Worm (Caenorhabditis elegans) whole organism, L4 larva: Measurements from ENCODE around the gene nhr-11.

Source experiments
- dpl-1 ChIP-seq: fragments of 150-350 bp; optimal IDR thresholded peaks from 2 replicates; lab custom pipeline; 2014; ENCODE audit warnings: missing biosample characterization, missing genetic modification reagents, missing genetic modification characterization
- jun-1 ChIP-seq: fragments of 150-350 bp; optimal IDR thresholded peaks from 2 replicates; lab custom pipeline; 2014; ENCODE audit warnings: missing biosample characterization, missing genetic modification reagents, missing genetic modification characterization
- nhr-28 ChIP-seq: fragments of 150-350 bp; optimal IDR thresholded peaks from 2 replicates; lab custom pipeline; 2014; ENCODE audit warnings: missing biosample characterization, missing genetic modification characterization
- nhr-77 ChIP-seq: fragments of 150-350 bp; optimal IDR thresholded peaks from 2 replicates; lab custom pipeline; 2014; ENCODE audit warnings: missing biosample characterization, missing genetic modification characterization
- php-3 ChIP-seq: fragments of 200-800 bp; sonication (Bioruptor generic); IDR thresholded peaks from 2 replicates; pipeline ENCODE4 v1.3.6; 2022; ENCODE audit warnings: missing genetic modification reagents, missing genetic modification characterization, missing compliant biosample characterization
- skn-1 ChIP-seq: fragments of 150-350 bp; optimal IDR thresholded peaks from 2 replicates; lab custom pipeline; 2014; ENCODE audit warnings: missing biosample characterization, missing genetic modification characterization
- unc-62 ChIP-seq, 3 experiments: fragments of 150-350 bp in 1 of 3; sonication (generic microtip); optimal IDR thresholded peaks in 2 of 3; peaks in 1 of 3; 1 replicate in 1 of 3; 2 replicates in 2 of 3; lab custom pipeline; 2014 to 2017; ENCODE audit warnings: missing biosample characterization in 3 of 3, missing genetic modification characterization in 3 of 3, missing genetic modification reagents in 3 of 3, missing genotype in 1 of 3

ce11 chrIV:9082055-9082454, 12.3 kb downstream of the nhr-11 start, which contains the start of gene twk-8:
- TF ChIP-seq jun-1 (tag; lab: Kevin White, UChicago) (no peak), nhr-28 (tag; lab: Kevin White, UChicago) (no peak), unc-62 (GFP tag; optimal IDR thresholded peaks at IDR 0.05 in 1 of 2; lab: Kevin White, UChicago) (no peak), unc-62 (tag; optimal IDR thresholded peaks at IDR 0.05; lab: Kevin White, UChicago) (no peak), nhr-77 (tag; lab: Kevin White, UChicago) (no peak), dpl-1 (GFP tag; lab: Kevin White, UChicago) (no peak), skn-1 (tag; lab: Kevin White, UChicago) (no peak), php-3 (GFP tag; lab: Robert Waterston, UW) (no peak)
